Worm (Caenorhabditis elegans) whole organism, L4/young adult: ENCODE data around the gene Y82E9BR.18.

Experiments used
- W03F9.2 ChIP-seq: fragments of 150-350 bp; optimal IDR thresholded peaks from 2 replicates; lab custom pipeline; 2014; ENCODE audit warnings: missing biosample characterization, missing genetic modification characterization
- him-1 ChIP-seq: sonication (generic microtip); optimal IDR thresholded peaks from 2 replicates; lab custom pipeline; 2016; ENCODE audit warnings: missing genotype, missing genetic modification reagents, missing genetic modification characterization, missing compliant biosample characterization

DNA sequence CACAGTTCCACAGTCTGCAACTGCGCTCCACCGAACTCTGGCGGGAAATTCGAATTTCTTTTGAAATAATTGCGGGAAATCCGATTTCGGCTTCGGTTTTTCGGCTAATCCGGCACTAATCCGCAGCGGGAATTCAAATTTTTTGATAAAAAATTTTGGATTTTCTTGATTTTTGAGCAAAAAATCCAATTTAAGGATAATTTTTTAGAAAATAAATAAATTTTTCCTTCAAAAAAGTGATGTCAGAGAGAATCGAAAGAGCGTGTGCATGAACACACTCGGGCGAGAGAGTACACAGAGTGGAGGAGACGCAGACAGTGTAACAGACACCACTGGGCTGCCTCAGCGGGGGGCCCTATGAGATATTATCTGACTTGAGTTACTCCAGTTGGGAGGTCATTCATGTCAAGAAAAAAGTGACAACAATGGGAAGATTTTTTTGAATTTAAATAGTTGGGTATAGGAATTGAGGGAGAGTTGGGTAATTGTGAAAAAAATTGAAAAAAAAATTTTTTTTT is 53.3 kb downstream of the Y82E9BR.18 start:
- no peak for TF ChIP-seq W03F9.2
- no peak for TF ChIP-seq him-1 (tag; lab: Kevin White, UChicago)
